Fruit fly (Drosophila melanogaster): ENCODE data around the gene CG43231.

DNA sequence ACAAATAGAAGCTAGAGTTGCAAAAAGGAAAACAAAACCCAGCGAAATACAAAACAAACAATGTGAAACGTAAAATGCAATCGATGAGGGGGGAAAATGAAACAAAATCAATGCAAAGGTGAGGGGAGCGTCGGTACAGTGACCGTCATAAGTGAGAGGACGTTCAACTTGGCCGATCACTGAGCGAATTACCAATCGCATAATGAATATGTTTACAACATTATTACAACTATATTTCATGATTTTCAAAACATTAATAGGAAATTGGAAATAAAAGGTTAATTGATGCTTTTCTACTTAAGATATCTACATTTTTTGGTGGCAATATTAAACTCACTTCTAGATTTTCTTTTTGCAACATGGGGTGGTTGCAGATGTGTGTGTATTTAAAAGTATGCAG is 41.0 kb downstream of the CG43231 start:
- peak; percentile 32 for TF ChIP-seq CG7368 (GFP tag; optimal IDR thresholded peaks at IDR 0.05)
- TF ChIP-seq Gug (GFP tag; IDR thresholded peaks at IDR 0.05) = no peak
- TF ChIP-seq net (GFP tag; optimal IDR thresholded peaks at IDR 0.05) = no peak
- TF ChIP-seq spab (GFP tag; optimal IDR thresholded peaks at IDR 0.05) = peak; percentile 48
